Worm (Caenorhabditis elegans): ENCODE data around the gene nspc-17.

Gene nspc-17

ce11 chrX:14486503-14486902 lies 38.5 kb downstream of the nspc-17 start:
- TF ChIP-seq nhr-2 (tag; optimal IDR thresholded peaks at IDR 0.05) = peak; percentile 92
- TF ChIP-seq nhr-28 (tag; optimal IDR thresholded peaks at IDR 0.05) = no peak
- peak; percentile 67 for TF ChIP-seq mls-2 (tag; optimal IDR thresholded peaks at IDR 0.05)
- TF ChIP-seq flh-1 (GFP tag; optimal IDR thresholded peaks at IDR 0.05) = no peak
- TF ChIP-seq bed-3 (GFP tag; optimal IDR thresholded peaks at IDR 0.05) = no peak
- TF ChIP-seq M03D4.4 (tag; optimal IDR thresholded peaks at IDR 0.05) = no peak
- no peak for TF ChIP-seq elt-3 (tag; optimal IDR thresholded peaks at IDR 0.05)
- peak; percentile 97 for TF ChIP-seq cnd-1 (tag; optimal IDR thresholded peaks at IDR 0.05)
- TF ChIP-seq ham-2 (GFP tag; optimal IDR thresholded peaks at IDR 0.05) = no peak
- TF ChIP-seq mab-5 (tag; optimal IDR thresholded peaks at IDR 0.05) = no peak
- TF ChIP-seq ces-1 (GFP tag; optimal IDR thresholded peaks at IDR 0.05) = no peak
- no peak for TF ChIP-seq pha-4 (tag; optimal IDR thresholded peaks at IDR 0.05)
- TF ChIP-seq tbx-8 (GFP tag; optimal IDR thresholded peaks at IDR 0.05) = no peak
- TF ChIP-seq elt-1 (tag; optimal IDR thresholded peaks at IDR 0.05; ENCODE audit: borderline replicate concordance, insufficient read depth) = no peak
- peak; percentile 43 for TF ChIP-seq mep-1 (tag; optimal IDR thresholded peaks at IDR 0.05)
- TF ChIP-seq lsy-2 (tag; optimal IDR thresholded peaks at IDR 0.05) = no peak
- TF ChIP-seq ztf-11 (tag; optimal IDR thresholded peaks at IDR 0.05) = peak; percentile 26
- TF ChIP-seq ceh-83 (GFP tag; optimal IDR thresholded peaks at IDR 0.05) = no peak
- peak; percentile 80 for TF ChIP-seq ceh-43 (GFP tag; optimal IDR thresholded peaks at IDR 0.05)
- peak; percentile 82 for TF ChIP-seq hlh-1 (tag; optimal IDR thresholded peaks at IDR 0.05)
- no peak for TF ChIP-seq unc-39 (tag; optimal IDR thresholded peaks at IDR 0.05)
- TF ChIP-seq drap-1 (GFP tag; optimal IDR thresholded peaks at IDR 0.05) = no peak
- TF ChIP-seq lin-32 (GFP tag; optimal IDR thresholded peaks at IDR 0.05) = peak; percentile 90
- no peak for TF ChIP-seq lin-13 (tag; optimal IDR thresholded peaks at IDR 0.05)
- TF ChIP-seq zip-8 (tag; optimal IDR thresholded peaks at IDR 0.05) = peak; percentile 97
- TF ChIP-seq ceh-39 (tag; optimal IDR thresholded peaks at IDR 0.05) = peak; percentile 58
- TF ChIP-seq unc-62 (GFP tag; optimal IDR thresholded peaks at IDR 0.05) = peak; percentile 41

DNA sequence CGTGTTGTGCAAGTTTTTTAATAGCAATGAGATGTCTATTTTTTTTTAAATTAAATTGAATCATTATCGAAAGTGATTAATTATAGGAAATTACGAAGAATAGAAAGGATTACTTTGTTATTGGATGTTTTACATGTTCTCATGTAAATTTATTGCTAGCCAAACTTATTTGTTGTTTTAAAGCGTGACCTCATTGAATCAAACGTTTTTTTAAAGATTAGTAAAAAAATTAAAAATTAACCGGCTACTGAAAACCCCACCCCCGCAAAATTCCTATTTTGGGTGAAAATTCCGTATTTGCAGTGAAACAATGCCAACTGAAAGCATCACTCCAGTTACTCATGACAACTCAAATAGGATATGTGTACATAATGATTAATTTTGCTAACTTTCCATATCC lies 40.2 kb downstream of the nspc-17 start, which contains the start of gene M163.8:
TSS of gene M163.8 (plus strand) at position 301 of the 400 bp plus-strand sequence.
- TF ChIP-seq mab-5 (tag; optimal IDR thresholded peaks at IDR 0.05) = no peak

- no peak for TF ChIP-seq mab-5 (tag; optimal IDR thresholded peaks at IDR 0.05)
- TF ChIP-seq cnd-1 (tag; optimal IDR thresholded peaks at IDR 0.05) = no peak
- TF ChIP-seq nhr-76 (tag; optimal IDR thresholded peaks at IDR 0.05) = no peak
- TF ChIP-seq pha-4 (tag; optimal IDR thresholded peaks at IDR 0.05) = no peak
- TF ChIP-seq ceh-83 (GFP tag; optimal IDR thresholded peaks at IDR 0.05) = no peak
- TF ChIP-seq nhr-237 (tag; optimal IDR thresholded peaks at IDR 0.05) = no peak
- TF ChIP-seq elt-3 (tag; optimal IDR thresholded peaks at IDR 0.05) = no peak
- TF ChIP-seq bed-3 (GFP tag; optimal IDR thresholded peaks at IDR 0.05) = no peak
Measured at ce11 chrX:14481637-14482036, 43.3 kb downstream of the nspc-17 start.

- TF ChIP-seq pha-4 (tag; optimal IDR thresholded peaks at IDR 0.05) (peak; percentile 30), ceh-39 (tag; optimal IDR thresholded peaks at IDR 0.05) (no peak), zip-8 (tag; optimal IDR thresholded peaks at IDR 0.05) (no peak), unc-62 (GFP tag; optimal IDR thresholded peaks at IDR 0.05) (peak; percentile 8), snpc-4 (tag; optimal IDR thresholded peaks at IDR 0.05) (no peak), lsy-2 (tag; optimal IDR thresholded peaks at IDR 0.05) (peak; percentile 59), M03D4.4 (tag; optimal IDR thresholded peaks at IDR 0.05) (peak; percentile 75), lin-32 (GFP tag; optimal IDR thresholded peaks at IDR 0.05) (no peak), flh-1 (GFP tag; optimal IDR thresholded peaks at IDR 0.05) (no peak), sem-2 (GFP tag; optimal IDR thresholded peaks at IDR 0.05) (no peak), ztf-11 (tag; optimal IDR thresholded peaks at IDR 0.05) (no peak), mls-2 (tag; optimal IDR thresholded peaks at IDR 0.05) (peak; percentile 5), nhr-237 (tag; optimal IDR thresholded peaks at IDR 0.05) (no peak), elt-1 (tag; optimal IDR thresholded peaks at IDR 0.05; ENCODE audit: borderline replicate concordance, insufficient read depth) (no peak), unc-120 (tag; optimal IDR thresholded peaks at IDR 0.05; ENCODE audit: poor library complexity, severe bottlenecking) (peak; percentile 41), drap-1 (GFP tag; optimal IDR thresholded peaks at IDR 0.05) (peak; percentile 55), ceh-43 (GFP tag; optimal IDR thresholded peaks at IDR 0.05) (no peak), cnd-1 (tag; optimal IDR thresholded peaks at IDR 0.05) (peak; percentile 7), tbx-8 (GFP tag; optimal IDR thresholded peaks at IDR 0.05) (no peak), mab-5 (tag; optimal IDR thresholded peaks at IDR 0.05) (no peak), sptf-1 (tag; optimal IDR thresholded peaks at IDR 0.05) (peak; percentile 80), nhr-76 (tag; optimal IDR thresholded peaks at IDR 0.05) (no peak), ham-2 (GFP tag; optimal IDR thresholded peaks at IDR 0.05) (peak; percentile 57), hlh-1 (tag; optimal IDR thresholded peaks at IDR 0.05) (peak; percentile 37), ces-1 (GFP tag; optimal IDR thresholded peaks at IDR 0.05) (peak; percentile 18), lin-13 (tag; optimal IDR thresholded peaks at IDR 0.05) (peak; percentile 82), mep-1 (tag; optimal IDR thresholded peaks at IDR 0.05) (peak; percentile 34), nhr-12 (tag; optimal IDR thresholded peaks at IDR 0.05) (no peak)
Measured at ce11 chrX:14480248-14480647, 44.7 kb downstream of the nspc-17 start, which contains the start of gene gfi-3. TSS of gene gfi-3 (plus strand) at chrX:14480572.

All from whole organism, mixed stage, embryonic.